Fruit fly (Drosophila melanogaster): ENCODE measurements around the gene Jon65Aiv.
A peak's percentile ranks its signal among the peaks of the same experiment; 100 is the strongest.

Gene Jon65Aiv

DNA sequence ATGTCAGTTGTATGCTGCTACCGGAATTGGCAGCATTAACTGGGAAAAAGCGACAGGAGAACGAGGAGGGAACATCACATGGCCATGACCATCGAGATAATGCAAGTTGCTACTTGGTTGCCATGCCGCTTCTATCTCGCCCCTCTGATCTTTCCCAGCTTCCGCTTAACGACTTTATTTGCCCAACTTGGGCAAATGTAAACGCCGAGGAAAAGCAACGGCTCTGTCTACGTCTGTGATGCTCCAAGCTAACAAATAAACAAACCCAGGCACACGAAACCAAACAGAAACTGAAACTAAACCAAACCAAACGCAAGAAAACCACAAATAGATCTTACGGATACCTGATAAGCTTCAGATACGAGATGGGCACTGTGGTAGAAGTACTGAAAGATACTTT is 46.7 kb upstream of the Jon65Aiv start (continued):
- TF ChIP-seq CG17328 (GFP tag; IDR thresholded peaks at IDR 0.05) = no peak
- peak; percentile 31; the same call in 1 of the 2 replicates for TF ChIP-seq Awh (GFP tag; IDR thresholded peaks at IDR 0.05)
- TF ChIP-seq CG10321 (GFP tag; IDR thresholded peaks at IDR 0.05) = 0 out of 2 replicates have a peak, but pooled peaks have one; percentile 11
- no peak for TF ChIP-seq Optix (GFP tag; IDR thresholded peaks at IDR 0.05)
- TF ChIP-seq Oli (tag; optimal IDR thresholded peaks at IDR 0.05) = peak; percentile 30
- peak; percentile 4 for TF ChIP-seq Asciz (GFP tag; optimal IDR thresholded peaks at IDR 0.05)
- no peak for TF ChIP-seq sc (optimal IDR thresholded peaks at IDR 0.05)
- TF ChIP-seq sc (GFP tag; optimal IDR thresholded peaks at IDR 0.05) = peak; percentile 21
- no peak for TF ChIP-seq jigr1 (GFP tag; IDR thresholded peaks at IDR 0.05)
- TF ChIP-seq gem (tag; optimal IDR thresholded peaks at IDR 0.05) = peak; percentile 22
- TF ChIP-seq CG11456 (GFP tag; IDR thresholded peaks at IDR 0.05) = 0 out of 3 replicates have a peak, but pooled peaks have one; percentile 32
- TF ChIP-seq phol (tag; optimal IDR thresholded peaks at IDR 0.05) = no peak
- TF ChIP-seq CG17568 (GFP tag; optimal IDR thresholded peaks at IDR 0.05) = peak; percentile 29
- peak; percentile 38 for TF ChIP-seq CG3407 (GFP tag; optimal IDR thresholded peaks at IDR 0.05)
- TF ChIP-seq ac (GFP tag; optimal IDR thresholded peaks at IDR 0.05) = peak; percentile 17
- no peak for TF ChIP-seq Sox102F (GFP tag; optimal IDR thresholded peaks at IDR 0.05)
- TF ChIP-seq CG9876 (GFP tag; optimal IDR thresholded peaks at IDR 0.05) = no peak
- peak; percentile 55; the same call in 2 of the 3 replicates for TF ChIP-seq ci (GFP tag; IDR thresholded peaks at IDR 0.05)
- 0 out of 2 replicates have a peak, but pooled peaks have one; percentile 38 for TF ChIP-seq ara (GFP tag; IDR thresholded peaks at IDR 0.05)
- no peak for TF ChIP-seq gce (GFP tag; IDR thresholded peaks at IDR 0.05)
- TF ChIP-seq CG4707 (GFP tag; optimal IDR thresholded peaks at IDR 0.05) = peak; percentile 11
- TF ChIP-seq Med (GFP tag) = peak; percentile 4
- TF ChIP-seq Jarid2 (GFP tag; optimal IDR thresholded peaks at IDR 0.05) = no peak
- TF ChIP-seq Ssrp (tag; optimal IDR thresholded peaks at IDR 0.05) = no peak

dm6 chr3L:5992916-5993315 is 46.0 kb upstream of the Jon65Aiv start:
- TF ChIP-seq Med (GFP tag) (peak; percentile 60), tll (GFP tag; optimal IDR thresholded peaks at IDR 0.05) (peak in 1 of 2 experiments; percentile 17), CG15696 (tag; optimal IDR thresholded peaks at IDR 0.05) (peak; percentile 17), CG7786 (GFP tag; optimal IDR thresholded peaks at IDR 0.05) (no peak), CG2199 (GFP tag; IDR thresholded peaks at IDR 0.05) (peak; percentile 28; the same call in 1 of the 3 replicates), scrt (GFP tag; optimal IDR thresholded peaks at IDR 0.05) (no peak), twi (tag; optimal IDR thresholded peaks at IDR 0.05) (peak; percentile 59), CG1832 (GFP tag; optimal IDR thresholded peaks at IDR 0.05) (no peak), ac (GFP tag; optimal IDR thresholded peaks at IDR 0.05) (peak; percentile 75), Oli (tag; optimal IDR thresholded peaks at IDR 0.05) (no peak), Sox100B (GFP tag; optimal IDR thresholded peaks at IDR 0.05) (no peak), CG7556 (GFP tag; optimal IDR thresholded peaks at IDR 0.05) (no peak), CG12155 (GFP tag; optimal IDR thresholded peaks at IDR 0.05) (no peak), z (GFP tag; IDR thresholded peaks at IDR 0.05) (peak; percentile 10; the same call in 1 of the 3 replicates), sens (GFP tag) (peak; percentile 33), CG42726 (GFP tag; IDR thresholded peaks at IDR 0.05; ENCODE audit: partially characterized antibody) (no peak), chm (GFP tag; IDR thresholded peaks at IDR 0.05) (no peak), chn (GFP tag; optimal IDR thresholded peaks at IDR 0.05) (no peak), salm (tag; optimal IDR thresholded peaks at IDR 0.05) (no peak), sim (GFP tag; IDR thresholded peaks at IDR 0.05) (no peak), zfh1 (GFP tag; IDR thresholded peaks at IDR 0.05) (peak; percentile 26; the same call in 1 of the 3 replicates), CG7357 (GFP tag; IDR thresholded peaks at IDR 0.05) (0 out of 3 replicates have a peak, but pooled peaks have one; percentile 39), cg (GFP tag; optimal IDR thresholded peaks at IDR 0.05) (peak; percentile 23), nerfin-2 (GFP tag; IDR thresholded peaks at IDR 0.05; ENCODE audit: partially characterized antibody) (no peak), Hr78 (GFP tag; optimal IDR thresholded peaks at IDR 0.05) (no peak), CG1603 (tag; optimal IDR thresholded peaks at IDR 0.05) (peak; percentile 9), CG17328 (GFP tag; IDR thresholded peaks at IDR 0.05) (no peak)
